Worm (Caenorhabditis elegans): Measurements from ENCODE around the gene daf-1.

ce11 chrIV:174115-174514, 41.9 kb downstream of the daf-1 start:
- no peak for TF ChIP-seq B0019.2 (GFP tag; conservative IDR thresholded peaks at IDR 0.05)
- no peak for TF ChIP-seq nhr-80 (tag; optimal IDR thresholded peaks at IDR 0.05)
- TF ChIP-seq F57A8.1 (GFP tag; optimal IDR thresholded peaks at IDR 0.05): no peak
- TF ChIP-seq lin-35 (GFP tag; optimal IDR thresholded peaks at IDR 0.05): no peak
- no peak for TF ChIP-seq ceh-100 (GFP tag; IDR thresholded peaks at IDR 0.05)
- TF ChIP-seq let-526 (GFP tag; IDR thresholded peaks at IDR 0.05): no peak
- no peak for TF ChIP-seq ekl-4 (GFP tag; IDR thresholded peaks at IDR 0.05)
- TF ChIP-seq ama-1 (optimal IDR thresholded peaks at IDR 0.05): no peak
- no peak for TF ChIP-seq ama-1 (GFP tag; optimal IDR thresholded peaks at IDR 0.05)
- no peak for TF ChIP-seq unc-62 (GFP tag; optimal IDR thresholded peaks at IDR 0.05)
- TF ChIP-seq K11D2.4 (GFP tag; IDR thresholded peaks at IDR 0.05): no peak
- TF ChIP-seq hmg-20 (GFP tag; IDR thresholded peaks at IDR 0.05): no peak
